Worm (Caenorhabditis elegans) whole organism, L3 larva: ENCODE data around the gene C50D2.1.

Experiments
- R02D3.7 ChIP-seq: fragments of 150-350 bp; optimal IDR thresholded peaks from 2 replicates; lab custom pipeline; 2014; ENCODE audit warnings: missing biosample characterization, missing genetic modification characterization
- aly-2 ChIP-seq: fragments of 150-350 bp; optimal IDR thresholded peaks from 2 replicates; lab custom pipeline; 2014; ENCODE audit warnings: missing biosample characterization, missing genetic modification characterization
- ama-1 ChIP-seq: fragments of 150-350 bp; optimal IDR thresholded peaks from 2 replicates; lab custom pipeline; 2018
- ceh-28 ChIP-seq: fragments of 150-350 bp; optimal IDR thresholded peaks from 2 replicates; lab custom pipeline; 2014; ENCODE audit warnings: missing biosample characterization, missing genetic modification reagents, missing genetic modification characterization
- ceh-9 ChIP-seq: sonication (generic microtip); optimal IDR thresholded peaks from 2 replicates; lab custom pipeline; 2018; ENCODE audit warnings: missing biosample characterization, missing genetic modification characterization
- daf-12 ChIP-seq: fragments of 150-350 bp; optimal IDR thresholded peaks from 2 replicates; lab custom pipeline; 2014; ENCODE audit warnings: missing biosample characterization, missing genetic modification reagents, missing genetic modification characterization
- elt-1 ChIP-seq: fragments of 150-350 bp; optimal IDR thresholded peaks from 2 replicates; lab custom pipeline; 2014; ENCODE audit warnings: missing biosample characterization, missing genetic modification characterization
- elt-2 ChIP-seq: sonication (generic microtip); optimal IDR thresholded peaks from 2 replicates; lab custom pipeline; 2016; ENCODE audit warnings: missing genetic modification reagents, mild to moderate bottlenecking, missing genetic modification characterization, missing compliant biosample characterization
- elt-3 ChIP-seq, 3 experiments: fragments of 150-350 bp in 1 of 3; sonication (generic microtip) in 2 of 3; optimal IDR thresholded peaks; 2 replicates in 2 of 3; 4 replicates in 1 of 3; lab custom pipeline; 2014 to 2017; ENCODE audit warnings: missing biosample characterization in 3 of 3, missing genetic modification characterization in 3 of 3
- fkh-10 ChIP-seq: sonication (generic microtip); optimal IDR thresholded peaks from 2 replicates; lab custom pipeline; 2017; ENCODE audit warnings: missing biosample characterization, missing genetic modification reagents, missing genetic modification characterization
- jun-1 ChIP-seq: fragments of 150-350 bp; optimal IDR thresholded peaks from 2 replicates; lab custom pipeline; 2014; ENCODE audit warnings: missing biosample characterization, missing genetic modification reagents, missing genetic modification characterization
- lsy-12 ChIP-seq: sonication (generic microtip); optimal IDR thresholded peaks from 2 replicates; lab custom pipeline; 2016; ENCODE audit warnings: mild to moderate bottlenecking, missing genetic modification characterization, missing compliant biosample characterization
- mml-1 ChIP-seq: fragments of 150-350 bp; sonication (generic microtip); optimal IDR thresholded peaks from 3 replicates; lab custom pipeline; 2014; ENCODE audit warnings: missing biosample characterization, missing genetic modification characterization
- nhr-11 ChIP-seq: fragments of 150-350 bp; optimal IDR thresholded peaks from 2 replicates; lab custom pipeline; 2014; ENCODE audit warnings: missing biosample characterization, missing genetic modification characterization
- nhr-23 ChIP-seq: fragments of 150-350 bp; optimal IDR thresholded peaks from 2 replicates; lab custom pipeline; 2014; ENCODE audit warnings: missing biosample characterization, missing genetic modification reagents, missing genetic modification characterization
- nhr-237 ChIP-seq: fragments of 150-350 bp; optimal IDR thresholded peaks from 2 replicates; lab custom pipeline; 2014; ENCODE audit warnings: missing biosample characterization, missing genetic modification characterization
- nhr-28 ChIP-seq: fragments of 150-350 bp; optimal IDR thresholded peaks from 2 replicates; lab custom pipeline; 2014; ENCODE audit warnings: missing biosample characterization, missing genetic modification characterization
- nhr-43 ChIP-seq: sonication (generic microtip); optimal IDR thresholded peaks from 2 replicates; lab custom pipeline; 2016; ENCODE audit warnings: mild to moderate bottlenecking, missing genetic modification characterization, missing compliant biosample characterization; ENCODE audit not compliant: poor library complexity, severe bottlenecking
- nhr-77 ChIP-seq: fragments of 150-350 bp; optimal IDR thresholded peaks from 2 replicates; lab custom pipeline; 2014; ENCODE audit warnings: missing biosample characterization, missing genetic modification characterization
- pha-4 ChIP-seq: fragments of 150-350 bp; optimal IDR thresholded peaks from 2 replicates; lab custom pipeline; 2014; ENCODE audit warnings: missing biosample characterization, missing genetic modification reagents, missing genetic modification characterization
- pqm-1 ChIP-seq: fragments of 150-350 bp; optimal IDR thresholded peaks from 2 replicates; lab custom pipeline; 2017; ENCODE audit warnings: missing biosample characterization, missing genetic modification characterization, inconsistent platforms
- unc-39 ChIP-seq: sonication (generic microtip); optimal IDR thresholded peaks from 4 replicates; lab custom pipeline; 2017; ENCODE audit warnings: missing biosample characterization, missing genetic modification characterization
- ztf-11 ChIP-seq: fragments of 150-350 bp; optimal IDR thresholded peaks from 2 replicates; lab custom pipeline; 2014; ENCODE audit warnings: missing biosample characterization, missing genetic modification characterization

C50D2.1 gene

DNA sequence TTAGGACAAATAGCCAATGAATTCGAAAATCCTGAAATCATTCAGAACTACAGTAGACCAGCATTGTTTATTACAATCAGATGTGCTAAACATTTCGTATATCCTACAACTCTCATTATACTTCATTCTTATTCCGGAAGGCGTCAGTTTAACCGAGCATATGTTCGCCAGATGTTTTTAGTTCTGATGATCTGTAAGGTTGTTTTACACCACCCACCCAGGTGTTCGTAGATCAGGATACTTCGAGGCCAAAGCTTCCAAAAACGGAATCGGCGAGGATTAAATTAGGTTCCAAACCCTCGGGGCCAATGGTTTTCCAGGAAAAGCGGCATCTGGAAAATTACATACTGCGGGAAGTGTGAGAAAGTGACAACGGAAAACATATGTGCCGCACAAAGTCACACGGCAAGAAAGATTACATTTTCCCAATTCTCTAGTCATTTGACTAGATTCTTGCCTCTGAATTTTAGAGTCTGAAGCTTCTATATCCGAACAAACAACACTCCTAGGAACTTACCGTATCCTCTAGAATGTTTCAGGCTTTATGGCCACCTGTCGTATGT is 49.3 kb downstream of the C50D2.1 start:
- peak; percentile 54 for TF ChIP-seq nhr-11 (tag; lab: Kevin White, UChicago)
- TF ChIP-seq elt-1 (tag; lab: Kevin White, UChicago), result no peak

DNA sequence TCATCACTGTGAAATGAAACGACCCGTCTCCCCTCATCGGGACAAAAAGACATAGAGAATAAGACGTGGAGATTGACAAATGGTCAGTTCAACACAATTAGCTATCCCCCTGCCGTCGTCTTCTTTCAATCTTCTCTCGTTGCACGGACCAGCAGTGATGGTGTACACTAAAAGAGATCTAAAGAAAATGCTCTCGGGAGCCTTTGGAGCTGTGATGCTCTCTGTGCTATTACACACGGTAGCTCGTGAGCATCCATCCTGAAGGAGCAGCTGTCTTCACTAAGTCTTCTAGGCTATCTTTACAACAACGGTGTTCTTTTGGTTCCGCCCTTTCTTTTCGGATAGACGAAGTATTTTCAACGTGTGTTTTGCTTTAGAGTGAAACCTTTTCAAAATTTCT is 49.9 kb downstream of the C50D2.1 start:
- TF ChIP-seq ztf-11 (tag; lab: Kevin White, UChicago) (no peak), R02D3.7 (tag; lab: Kevin White, UChicago) (no peak), nhr-11 (tag; lab: Kevin White, UChicago) (peak; percentile 3)

DNA sequence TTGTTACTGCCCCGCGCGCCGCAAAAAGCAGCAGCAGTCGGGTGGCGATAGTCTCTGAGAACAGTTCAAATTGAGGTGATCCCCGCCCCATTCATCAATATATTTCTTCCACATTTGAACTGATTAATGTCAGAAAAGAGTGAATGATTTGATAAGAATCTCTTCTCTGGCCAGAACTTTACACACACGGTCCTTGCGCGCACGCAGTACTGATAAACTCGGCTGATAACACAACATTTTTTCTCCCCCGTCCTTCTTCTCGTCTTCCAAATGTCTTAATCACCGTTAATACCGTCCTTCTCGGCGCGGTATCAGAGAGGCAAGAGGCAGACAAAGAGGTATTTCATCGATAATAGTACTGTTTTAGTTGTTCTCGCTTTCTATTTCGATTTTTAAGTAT is 50.8 kb downstream of the C50D2.1 start, which contains the start of gene etr-1:
Gene etr-1, plus strand, starts transcription at position 193 of the 400 bp plus-strand sequence.
- TF ChIP-seq R02D3.7 (tag; lab: Kevin White, UChicago) (peak; percentile 1), pha-4 (tag; lab: Kevin White, UChicago) (peak; percentile 2), nhr-28 (tag; lab: Kevin White, UChicago) (no peak), lsy-12 (tag; lab: Kevin White, UChicago) (no peak), elt-3 (tag; optimal IDR thresholded peaks at IDR 0.05; lab: Kevin White, UChicago) (peak in 2 of 3 experiments; percentile 27 to 94), pqm-1 (tag; lab: Kevin White, UChicago) (peak; percentile 96), nhr-23 (tag; lab: Kevin White, UChicago) (peak; percentile 62), ceh-28 (tag; lab: Kevin White, UChicago) (peak; percentile 41), ama-1 (lab: Kevin White, UChicago) (peak; percentile 35), elt-2 (tag; lab: Kevin White, UChicago) (peak; percentile 99), jun-1 (tag; lab: Kevin White, UChicago) (peak; percentile 72), nhr-237 (tag; lab: Kevin White, UChicago) (no peak)

DNA sequence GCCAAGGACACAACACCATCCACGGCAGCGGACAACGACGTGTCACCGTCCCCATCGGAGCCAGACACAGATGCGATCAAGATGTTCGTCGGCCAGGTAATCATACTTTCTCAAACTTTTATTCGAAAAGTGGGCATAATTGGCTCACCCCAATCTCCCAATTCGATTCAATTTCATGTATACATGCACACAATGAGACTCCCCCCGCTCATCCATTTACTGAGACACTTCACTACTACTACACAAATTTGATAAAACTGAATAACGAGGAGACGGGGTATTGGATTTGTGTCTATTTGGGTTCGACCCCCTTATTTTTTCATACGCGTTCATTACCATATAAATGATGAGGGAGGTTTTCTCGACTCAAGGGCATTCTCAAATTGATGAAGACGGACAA is 51.9 kb downstream of the C50D2.1 start:
- TF ChIP-seq nhr-11 (tag; lab: Kevin White, UChicago) (no peak), ceh-9 (tag; lab: Kevin White, UChicago) (no peak), unc-39 (tag; lab: Kevin White, UChicago) (no peak), nhr-43 (tag; lab: Kevin White, UChicago) (no peak), ama-1 (lab: Kevin White, UChicago) (no peak), mml-1 (tag; lab: Kevin White, UChicago) (no peak), nhr-77 (no peak), daf-12 (tag; lab: Kevin White, UChicago) (no peak), aly-2 (no peak), jun-1 (tag; lab: Kevin White, UChicago) (no peak), R02D3.7 (tag; lab: Kevin White, UChicago) (no peak), fkh-10 (GFP tag; lab: Kevin White, UChicago) (no peak)
- TF ChIP-seq, all 47 proteins: peak for 0
